Fruit fly (Drosophila melanogaster) whole organism, embryonic: ENCODE data around the gene Spt7.

Experiments used
- ATbp ChIP-seq: fragments of 200-800 bp; sonication (Bioruptor generic); optimal IDR thresholded peaks from 2 replicates; lab custom pipeline; 2017; ENCODE audit warnings: missing biosample characterization, mild to moderate bottlenecking, missing genetic modification characterization, missing genetic modification reagents
- CG10147 ChIP-seq: fragments of 200-800 bp; sonication (Bioruptor generic); optimal IDR thresholded peaks from 2 replicates; lab custom pipeline; 2019; ENCODE audit warnings: missing biosample characterization, mild to moderate bottlenecking, missing genetic modification characterization, moderate library complexity
- CG13775 ChIP-seq: fragments of 200-800 bp; sonication (Bioruptor generic); optimal IDR thresholded peaks from 3 replicates; lab custom pipeline; 2017; ENCODE audit warnings: missing biosample characterization, mild to moderate bottlenecking, missing genetic modification characterization
- CG14441 ChIP-seq: fragments of 200-800 bp; sonication (Bioruptor generic); IDR thresholded peaks from 2 replicates; pipeline ENCODE4 v1.3.6; 2022; ENCODE audit warnings: missing biosample characterization, missing genetic modification characterization
- CG14667 ChIP-seq: fragments of 200-800 bp; sonication (Bioruptor generic); IDR thresholded peaks from 2 replicates; pipeline ENCODE4 v1.3.6; 2022; ENCODE audit warnings: missing biosample characterization, missing genetic modification characterization
- CG14860 ChIP-seq: fragments of 200-800 bp; sonication (Bioruptor generic); IDR thresholded peaks from 3 replicates; pipeline ENCODE4 v1.3.6; 2022; ENCODE audit warnings: missing biosample characterization, missing genetic modification characterization; ENCODE audit not compliant: partially characterized antibody
- CG15073 ChIP-seq: fragments of 200-800 bp; sonication (Bioruptor generic); optimal IDR thresholded peaks from 2 replicates; lab custom pipeline; 2016; ENCODE audit warnings: missing biosample characterization, missing genetic modification characterization
- CG1603 ChIP-seq: fragments of 200-800 bp; sonication (Bioruptor generic); optimal IDR thresholded peaks from 2 replicates; lab custom pipeline; 2019; ENCODE audit warnings: missing biosample characterization, mild to moderate bottlenecking, missing genetic modification characterization, moderate library complexity
- CG17912 ChIP-seq: fragments of 200-800 bp; sonication (Bioruptor generic); optimal IDR thresholded peaks from 2 replicates; lab custom pipeline; 2018; ENCODE audit warnings: missing biosample characterization, mild to moderate bottlenecking, missing genetic modification characterization
- CG3065 ChIP-seq: fragments of 200-800 bp; sonication (Bioruptor generic); optimal IDR thresholded peaks from 2 replicates; lab custom pipeline; 2016; ENCODE audit warnings: missing biosample characterization, missing genetic modification characterization
- CG4820 ChIP-seq: fragments of 200-800 bp; sonication (Bioruptor generic); optimal IDR thresholded peaks from 3 replicates; lab custom pipeline; 2016; ENCODE audit warnings: missing biosample characterization, missing genetic modification characterization
- CG4854 ChIP-seq: fragments of 200-800 bp; sonication (Bioruptor generic); optimal IDR thresholded peaks from 2 replicates; lab custom pipeline; 2016; ENCODE audit warnings: missing biosample characterization, missing genetic modification characterization, inconsistent platforms
- CG5953 ChIP-seq: fragments of 200-800 bp; sonication (Bioruptor generic); IDR thresholded peaks from 2 replicates; pipeline ENCODE4 v1.3.6; 2022; ENCODE audit warnings: missing biosample characterization, missing genetic modification characterization
- CG6791 ChIP-seq: fragments of 200-800 bp; sonication (Bioruptor generic); IDR thresholded peaks from 3 replicates; pipeline ENCODE4 v1.3.6; 2022; ENCODE audit warnings: missing biosample characterization, missing genetic modification characterization; ENCODE audit not compliant: partially characterized antibody
- CoRest ChIP-seq: fragments of 200-800 bp; sonication (Bioruptor generic); optimal IDR thresholded peaks from 3 replicates; lab custom pipeline; 2018; ENCODE audit warnings: missing biosample characterization, mild to moderate bottlenecking, missing genetic modification characterization, moderate library complexity
- Dip3 ChIP-seq: fragments of 200-800 bp; sonication (Bioruptor generic); optimal IDR thresholded peaks from 3 replicates; lab custom pipeline; 2016; ENCODE audit warnings: missing biosample characterization, missing genetic modification characterization
- E2f2 ChIP-seq: fragments of 200-800 bp; sonication (Bioruptor generic); IDR thresholded peaks from 2 replicates; pipeline ENCODE4 v1.3.6; 2022; ENCODE audit warnings: missing biosample characterization, missing genetic modification characterization
- Gsc ChIP-seq: fragments of 200-800 bp; sonication (Bioruptor generic); IDR thresholded peaks from 2 replicates; pipeline ENCODE4 v1.3.6; 2022; ENCODE audit warnings: missing biosample characterization, missing genetic modification characterization
- HHEX ChIP-seq: fragments of 200-800 bp; sonication (Bioruptor generic); optimal IDR thresholded peaks from 3 replicates; lab custom pipeline; 2017; ENCODE audit warnings: missing biosample characterization, mild to moderate bottlenecking, missing genetic modification characterization, missing genetic modification reagents
- Jarid2 ChIP-seq: fragments of 200-800 bp; sonication (Bioruptor generic); optimal IDR thresholded peaks from 3 replicates; lab custom pipeline; 2017; ENCODE audit warnings: mild to moderate bottlenecking, missing biosample characterization, missing genetic modification reagents, missing genetic modification characterization
- Mrtf ChIP-seq: fragments of 200-800 bp; sonication (Bioruptor generic); IDR thresholded peaks from 3 replicates; pipeline ENCODE4 v1.3.6; 2022; ENCODE audit warnings: missing biosample characterization, missing genetic modification characterization
- Myb ChIP-seq: fragments of 200-800 bp; sonication (Bioruptor generic); optimal IDR thresholded peaks from 2 replicates; lab custom pipeline; 2016; ENCODE audit warnings: missing biosample characterization, missing genetic modification characterization
- NC2α ChIP-seq: fragments of 200-800 bp; sonication (Bioruptor generic); optimal IDR thresholded peaks from 2 replicates; lab custom pipeline; 2016; ENCODE audit warnings: missing biosample characterization, missing genetic modification characterization
- Nf-YC ChIP-seq: fragments of 200-800 bp; optimal IDR thresholded peaks from 3 replicates; lab custom pipeline; 2019; ENCODE audit warnings: missing biosample characterization, mild to moderate bottlenecking, missing genetic modification characterization, moderate library complexity
- Opbp ChIP-seq: fragments of 200-800 bp; sonication (Bioruptor generic); IDR thresholded peaks from 3 replicates; pipeline ENCODE4 v1.3.6; 2022; ENCODE audit warnings: missing biosample characterization, missing genetic modification characterization; ENCODE audit not compliant: partially characterized antibody
- Rfx ChIP-seq: fragments of 200-800 bp; sonication (Bioruptor generic); IDR thresholded peaks from 2 replicates; pipeline ENCODE4 v1.3.6; 2022; ENCODE audit warnings: missing biosample characterization, missing genetic modification characterization
- Sox102F ChIP-seq: fragments of 200-800 bp; sonication (Bioruptor generic); optimal IDR thresholded peaks from 2 replicates; lab custom pipeline; 2018; ENCODE audit warnings: missing biosample characterization, mild to moderate bottlenecking, missing genetic modification characterization, moderate library complexity
- TFAM ChIP-seq: fragments of 200-800 bp; sonication (Bioruptor generic); optimal IDR thresholded peaks from 2 replicates; lab custom pipeline; 2017; ENCODE audit warnings: missing biosample characterization, missing genetic modification characterization, inconsistent platforms
- Tbp ChIP-seq: fragments of >200 bp; optimal IDR thresholded peaks from 2 replicates; lab custom pipeline; 2018; ENCODE audit warnings: missing biosample characterization, missing genetic modification characterization
- ap ChIP-seq: fragments of 200-800 bp; sonication (Bioruptor generic); IDR thresholded peaks from 2 replicates; pipeline ENCODE4 v1.3.6; 2022; ENCODE audit warnings: missing biosample characterization, missing genetic modification characterization
- br ChIP-seq: fragments of >200 bp; optimal IDR thresholded peaks from 2 replicates; lab custom pipeline; 2017
- cg ChIP-seq: fragments of 200-800 bp; sonication (Bioruptor generic); optimal IDR thresholded peaks from 3 replicates; lab custom pipeline; 2019; ENCODE audit warnings: missing biosample characterization, mild to moderate bottlenecking, missing genetic modification characterization, moderate library complexity
- croc ChIP-seq: fragments of 200-800 bp; sonication (Bioruptor generic); conservative IDR thresholded peaks from 3 replicates; pipeline ENCODE4 v1.3.6; 2022; ENCODE audit warnings: missing biosample characterization, missing genetic modification characterization
- dpn ChIP-seq, 2 experiments: fragments of 200-800 bp; sonication (Bioruptor generic); optimal IDR thresholded peaks; 3 replicates each; lab custom pipeline; 2016; ENCODE audit warnings: missing biosample characterization in 2 of 2, missing genetic modification characterization in 2 of 2
- en ChIP-seq: fragments of 200-800 bp; sonication (Bioruptor generic); optimal IDR thresholded peaks from 2 replicates; lab custom pipeline; 2016; ENCODE audit warnings: missing biosample characterization, missing genetic modification characterization
- gce ChIP-seq: fragments of 200-800 bp; sonication (Bioruptor generic); IDR thresholded peaks from 3 replicates; pipeline ENCODE4 v1.3.6; 2022; ENCODE audit warnings: missing biosample characterization, missing genetic modification characterization
- gsb ChIP-seq: fragments of 200-800 bp; sonication (Bioruptor generic); IDR thresholded peaks from 2 replicates; pipeline ENCODE4 v1.3.6; 2022; ENCODE audit warnings: missing biosample characterization, missing genetic modification characterization
- jing ChIP-seq: fragments of 200-800 bp; sonication (Bioruptor generic); optimal IDR thresholded peaks from 2 replicates; lab custom pipeline; 2018; ENCODE audit warnings: missing biosample characterization, mild to moderate bottlenecking, missing genetic modification characterization
- lbe ChIP-seq: fragments of 200-800 bp; sonication (Bioruptor generic); optimal IDR thresholded peaks from 2 replicates; lab custom pipeline; 2016; ENCODE audit warnings: missing biosample characterization, mild to moderate bottlenecking, missing genetic modification characterization
- org-1 ChIP-seq: fragments of 200-800 bp; sonication (Bioruptor generic); optimal IDR thresholded peaks from 2 replicates; lab custom pipeline; 2017; ENCODE audit warnings: missing biosample characterization, missing genetic modification characterization
- pb ChIP-seq: fragments of 200-800 bp; sonication (Bioruptor generic); optimal IDR thresholded peaks from 3 replicates; lab custom pipeline; 2016; ENCODE audit warnings: missing biosample characterization, missing genetic modification characterization
- pfk ChIP-seq: fragments of 200-800 bp; sonication (Bioruptor generic); optimal IDR thresholded peaks from 2 replicates; lab custom pipeline; 2018; ENCODE audit warnings: missing biosample characterization, mild to moderate bottlenecking, missing genetic modification characterization, moderate library complexity
- pum ChIP-seq: fragments of 200-800 bp; sonication (Bioruptor generic); optimal IDR thresholded peaks from 2 replicates; lab custom pipeline; 2016; ENCODE audit warnings: missing biosample characterization, missing genetic modification characterization
- row ChIP-seq: fragments of 200-800 bp; sonication (Bioruptor generic); IDR thresholded peaks from 3 replicates; pipeline ENCODE4 v1.3.6; 2022; ENCODE audit warnings: missing biosample characterization, missing genetic modification characterization
- schlank ChIP-seq: fragments of 200-800 bp; sonication (Bioruptor generic); optimal IDR thresholded peaks from 2 replicates; lab custom pipeline; 2018; ENCODE audit warnings: missing biosample characterization, mild to moderate bottlenecking, missing genetic modification characterization
- sens ChIP-seq: fragments of 200-800 bp; sonication (Bioruptor generic); peaks from one replicate; lab custom pipeline; 2016; ENCODE audit warnings: missing biosample characterization, missing genetic modification characterization
- seq ChIP-seq: fragments of 200-800 bp; sonication (Bioruptor generic); IDR thresholded peaks from 2 replicates; pipeline ENCODE4 v1.3.6; 2022; ENCODE audit warnings: missing biosample characterization, missing genetic modification characterization
- so ChIP-seq: fragments of 200-800 bp; sonication (Bioruptor generic); IDR thresholded peaks from 3 replicates; pipeline ENCODE4 v1.3.6; 2022; ENCODE audit warnings: missing biosample characterization, missing genetic modification characterization
- stc ChIP-seq: fragments of 200-800 bp; sonication (Bioruptor generic); IDR thresholded peaks from 2 replicates; pipeline ENCODE4 v1.3.6; 2022; ENCODE audit warnings: missing biosample characterization, missing genetic modification characterization
- tll ChIP-seq, 2 experiments: fragments of 200-800 bp in 1 of 2; fragments of >200 bp in 1 of 2; sonication (Bioruptor generic) in 1 of 2; optimal IDR thresholded peaks; 2 replicates each; lab custom pipeline; 2017 to 2019; ENCODE audit warnings: missing biosample characterization in 2 of 2, missing genetic modification characterization in 2 of 2, mild to moderate bottlenecking in 1 of 2, moderate library complexity in 1 of 2
- usp ChIP-seq: fragments of >200 bp; optimal IDR thresholded peaks from 2 replicates; lab custom pipeline; 2017; ENCODE audit warnings: missing biosample characterization, missing genetic modification characterization
- yki ChIP-seq: fragments of >200 bp; optimal IDR thresholded peaks from 3 replicates; lab custom pipeline; 2018
- zen2 ChIP-seq: fragments of 200-800 bp; sonication (Bioruptor generic); IDR thresholded peaks from 3 replicates; pipeline ENCODE4 v1.3.6; 2022; ENCODE audit warnings: missing biosample characterization, missing genetic modification characterization; ENCODE audit not compliant: partially characterized antibody

Spt7 gene

DNA sequence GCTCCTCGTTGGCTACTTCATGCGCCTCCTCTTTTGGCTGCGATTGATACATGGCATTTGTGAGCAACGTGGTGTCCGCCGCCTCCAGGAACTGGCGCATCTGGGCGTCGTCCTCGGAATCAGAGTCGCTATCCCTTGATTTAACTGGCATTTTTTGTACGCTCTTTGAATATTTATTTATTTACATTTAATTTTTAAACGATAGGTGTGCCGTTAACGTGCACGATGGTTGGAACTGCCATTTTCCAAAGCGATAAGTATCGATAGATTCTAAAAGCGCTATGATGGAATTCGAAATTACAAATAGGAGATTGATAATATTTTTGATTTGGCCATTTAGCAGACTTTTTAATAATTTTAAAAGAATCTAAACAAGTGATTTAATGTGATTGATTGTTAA is 2.2 kb downstream of the Spt7 start, which contains the start of gene CG32554 (continued):
- TF ChIP-seq jing (GFP tag; lab: Kevin White, UChicago), result no peak
- peak; percentile 55 for TF ChIP-seq sens
- TF ChIP-seq tll (GFP tag; optimal IDR thresholded peaks at IDR 0.05; lab: Kevin White, UChicago), result no peak
- no peak for TF ChIP-seq pfk (GFP tag; lab: Kevin White, UChicago)
- TF ChIP-seq ATbp, result no peak
- no peak for TF ChIP-seq Tbp
- peak; percentile 85 for TF ChIP-seq E2f2 (GFP tag; lab: Robert Waterston, UW)
- peak; percentile 11 for TF ChIP-seq lbe (GFP tag; lab: Kevin White, UChicago)
- TF ChIP-seq croc (GFP tag; lab: Robert Waterston, UW), result no peak
- peak; percentile 91 for TF ChIP-seq zen2 (GFP tag; lab: Robert Waterston, UW)
- TF ChIP-seq Rfx (GFP tag; lab: Robert Waterston, UW), result no peak
- no peak for TF ChIP-seq CoRest (tag; lab: Kevin White, UChicago)
- TF ChIP-seq Dip3, result no peak
- TF ChIP-seq CG6791 (GFP tag; lab: Robert Waterston, UW), result peak; percentile 90
- no peak for TF ChIP-seq CG5953 (GFP tag; lab: Robert Waterston, UW)
- no peak for TF ChIP-seq CG10147 (GFP tag; lab: Kevin White, UChicago)
- TF ChIP-seq Mrtf (GFP tag; lab: Robert Waterston, UW), result no peak
- TF ChIP-seq NC2α (GFP tag; lab: Kevin White, UChicago), result no peak
- no peak for TF ChIP-seq CG14441
- TF ChIP-seq gce, result no peak
- TF ChIP-seq org-1 (GFP tag; lab: Kevin White, UChicago), result no peak
- no peak for TF ChIP-seq TFAM (GFP tag; lab: Kevin White, UChicago)
- no peak for TF ChIP-seq CG3065
- no peak for TF ChIP-seq CG14667 (GFP tag; lab: Robert Waterston, UW)
- TF ChIP-seq en (GFP tag; lab: Kevin White, UChicago), result no peak
- TF ChIP-seq Opbp (GFP tag; lab: Robert Waterston, UW), result peak; percentile 88; the same call in 2 of the 3 replicates
- TF ChIP-seq schlank (tag; lab: Kevin White, UChicago), result no peak
- TF ChIP-seq br (lab: Kevin White, UChicago), result no peak
- TF ChIP-seq CG14860 (GFP tag; lab: Robert Waterston, UW), result peak; percentile 81
- no peak for TF ChIP-seq Sox102F (GFP tag; lab: Kevin White, UChicago)
- no peak for TF ChIP-seq pb (GFP tag; lab: Kevin White, UChicago)
- no peak for TF ChIP-seq ap (GFP tag; lab: Robert Waterston, UW)
- no peak for TF ChIP-seq CG13775 (GFP tag; lab: Kevin White, UChicago)
- no peak for TF ChIP-seq HHEX (GFP tag; lab: Kevin White, UChicago)
- TF ChIP-seq usp, result no peak
- TF ChIP-seq so, result no peak
- no peak for TF ChIP-seq Jarid2
- TF ChIP-seq row (GFP tag; lab: Robert Waterston, UW), result peak; percentile 21; the same call in 1 of the 3 replicates
- no peak for TF ChIP-seq Gsc (GFP tag; lab: Robert Waterston, UW)
- no peak for TF ChIP-seq CG15073 (GFP tag; lab: Kevin White, UChicago)
- TF ChIP-seq yki, result no peak
- TF ChIP-seq cg (GFP tag; lab: Kevin White, UChicago), result no peak
- no peak for TF ChIP-seq stc
- TF ChIP-seq CG4820 (GFP tag; lab: Kevin White, UChicago), result no peak
- no peak for TF ChIP-seq CG17912
- no peak for TF ChIP-seq pum (GFP tag; lab: Kevin White, UChicago)
- no peak for TF ChIP-seq gsb (GFP tag; lab: Robert Waterston, UW)
- no peak for TF ChIP-seq dpn (GFP tag; optimal IDR thresholded peaks at IDR 0.05; lab: Kevin White, UChicago)
- peak; percentile 61 for TF ChIP-seq Myb (GFP tag; lab: Kevin White, UChicago)
- TF ChIP-seq CG1603, result peak; percentile 24
- TF ChIP-seq Nf-YC (tag; lab: Kevin White, UChicago), result no peak
- no peak for TF ChIP-seq CG4854 (GFP tag; lab: Kevin White, UChicago)
- TF ChIP-seq seq (GFP tag; lab: Robert Waterston, UW), result no peak
